Worm (Caenorhabditis elegans): ENCODE measurements around the gene T14B4.8.

The T14B4.8 gene

ce11 chrII:6689088-6689487, 40.1 kb downstream of the T14B4.8 start:
- TF ChIP-seq pes-1 (GFP tag; IDR thresholded peaks at IDR 0.05) (no peak), scrt-1 (GFP tag; IDR thresholded peaks at IDR 0.05) (no peak), ets-7 (tag; optimal IDR thresholded peaks at IDR 0.05) (no peak), ceh-36 (tag; optimal IDR thresholded peaks at IDR 0.05) (no peak), B0310.2 (tag; optimal IDR thresholded peaks at IDR 0.05) (no peak), hnd-1 (tag; optimal IDR thresholded peaks at IDR 0.05) (no peak), ceh-13 (GFP tag; optimal IDR thresholded peaks at IDR 0.05) (no peak), flt-1 (GFP tag; IDR thresholded peaks at IDR 0.05) (no peak), hmg-4 (GFP tag; optimal IDR thresholded peaks at IDR 0.05) (no peak), tra-4 (tag; optimal IDR thresholded peaks at IDR 0.05) (no peak), F13C5.2 (tag; optimal IDR thresholded peaks at IDR 0.05) (no peak), aly-1 (tag; optimal IDR thresholded peaks at IDR 0.05) (no peak), sea-1 (GFP tag; conservative IDR thresholded peaks at IDR 0.05) (no peak), ama-1 (optimal IDR thresholded peaks at IDR 0.05) (no peak)

ce11 chrII:6685964-6686363, 43.2 kb downstream of the T14B4.8 start:
- TF ChIP-seq pes-1 (GFP tag; IDR thresholded peaks at IDR 0.05) (no peak), tbx-37 (GFP tag; conservative IDR thresholded peaks at IDR 0.05) (no peak), tra-4 (tag; optimal IDR thresholded peaks at IDR 0.05) (no peak), B0310.2 (tag; optimal IDR thresholded peaks at IDR 0.05) (no peak), scrt-1 (GFP tag; IDR thresholded peaks at IDR 0.05) (no peak), F13C5.2 (tag; optimal IDR thresholded peaks at IDR 0.05) (no peak), sea-1 (GFP tag; conservative IDR thresholded peaks at IDR 0.05) (no peak), aly-1 (tag; optimal IDR thresholded peaks at IDR 0.05) (no peak), ama-1 (optimal IDR thresholded peaks at IDR 0.05) (no peak)

- TF ChIP-seq hmbx-1 (tag; optimal IDR thresholded peaks at IDR 0.05): no peak
- TF ChIP-seq ets-7 (tag; optimal IDR thresholded peaks at IDR 0.05): no peak
- TF ChIP-seq ama-1 (optimal IDR thresholded peaks at IDR 0.05): no peak
- TF ChIP-seq F13C5.2 (tag; optimal IDR thresholded peaks at IDR 0.05): no peak
- no peak for TF ChIP-seq aly-1 (tag; optimal IDR thresholded peaks at IDR 0.05)
- TF ChIP-seq ceh-36 (tag; optimal IDR thresholded peaks at IDR 0.05): no peak
- TF ChIP-seq hnd-1 (tag; optimal IDR thresholded peaks at IDR 0.05): no peak
- TF ChIP-seq tra-4 (tag; optimal IDR thresholded peaks at IDR 0.05): no peak
Measured at ce11 chrII:6683663-6684285, 45.4 kb downstream of the T14B4.8 start, which contains the start of gene gyf-1. Gene gyf-1, plus strand, starts transcription at chrII:6684235.

ce11 chrII:6682918-6683317, 46.3 kb downstream of the T14B4.8 start:
- TF ChIP-seq tra-4 (tag; optimal IDR thresholded peaks at IDR 0.05) (no peak), scrt-1 (GFP tag; IDR thresholded peaks at IDR 0.05) (no peak), ets-7 (tag; optimal IDR thresholded peaks at IDR 0.05) (no peak), ceh-13 (GFP tag; optimal IDR thresholded peaks at IDR 0.05) (no peak)

- TF ChIP-seq F13C5.2 (tag; optimal IDR thresholded peaks at IDR 0.05): no peak
- TF ChIP-seq B0310.2 (tag; optimal IDR thresholded peaks at IDR 0.05): no peak
- no peak for TF ChIP-seq pes-1 (GFP tag; IDR thresholded peaks at IDR 0.05)
- TF ChIP-seq tbx-37 (GFP tag; conservative IDR thresholded peaks at IDR 0.05): no peak
- TF ChIP-seq hnd-1 (tag; optimal IDR thresholded peaks at IDR 0.05): no peak
- TF ChIP-seq flt-1 (GFP tag; IDR thresholded peaks at IDR 0.05): no peak
- TF ChIP-seq aly-1 (tag; optimal IDR thresholded peaks at IDR 0.05): no peak
- no peak for TF ChIP-seq scrt-1 (GFP tag; IDR thresholded peaks at IDR 0.05)
- no peak for TF ChIP-seq ama-1 (optimal IDR thresholded peaks at IDR 0.05)
- TF ChIP-seq tra-4 (tag; optimal IDR thresholded peaks at IDR 0.05): no peak
- no peak for TF ChIP-seq ceh-13 (GFP tag; optimal IDR thresholded peaks at IDR 0.05)
- no peak for TF ChIP-seq hmg-4 (GFP tag; optimal IDR thresholded peaks at IDR 0.05)
- no peak for TF ChIP-seq hmbx-1 (tag; optimal IDR thresholded peaks at IDR 0.05)
- no peak for TF ChIP-seq sea-1 (GFP tag; conservative IDR thresholded peaks at IDR 0.05)
- no peak for TF ChIP-seq tbx-11 (GFP tag; IDR thresholded peaks at IDR 0.05)
- no peak for TF ChIP-seq ets-7 (tag; optimal IDR thresholded peaks at IDR 0.05)
Measured at ce11 chrII:6681478-6681877, 47.7 kb downstream of the T14B4.8 start.

ce11 chrII:6679724-6680123, 49.5 kb downstream of the T14B4.8 start, which contains the start of gene ift-74:
Gene ift-74, plus strand, starts transcription at chrII:6680024.
- TF ChIP-seq sea-1 (GFP tag; conservative IDR thresholded peaks at IDR 0.05) (no peak), tbx-11 (GFP tag; IDR thresholded peaks at IDR 0.05) (no peak), hmg-4 (GFP tag; optimal IDR thresholded peaks at IDR 0.05) (no peak), F13C5.2 (tag; optimal IDR thresholded peaks at IDR 0.05) (no peak), ceh-13 (GFP tag; optimal IDR thresholded peaks at IDR 0.05) (no peak), ama-1 (optimal IDR thresholded peaks at IDR 0.05) (no peak), hmbx-1 (tag; optimal IDR thresholded peaks at IDR 0.05) (no peak), flt-1 (GFP tag; IDR thresholded peaks at IDR 0.05) (no peak), B0310.2 (tag; optimal IDR thresholded peaks at IDR 0.05) (no peak), aly-1 (tag; optimal IDR thresholded peaks at IDR 0.05) (no peak), tbx-37 (GFP tag; conservative IDR thresholded peaks at IDR 0.05) (no peak), scrt-1 (GFP tag; IDR thresholded peaks at IDR 0.05) (no peak), hnd-1 (tag; optimal IDR thresholded peaks at IDR 0.05) (no peak), tra-4 (tag; optimal IDR thresholded peaks at IDR 0.05) (no peak), ceh-36 (tag; optimal IDR thresholded peaks at IDR 0.05) (no peak), ets-7 (tag; optimal IDR thresholded peaks at IDR 0.05) (no peak), pes-1 (GFP tag; IDR thresholded peaks at IDR 0.05) (no peak)

- TF ChIP-seq aly-1 (tag; optimal IDR thresholded peaks at IDR 0.05): no peak
- TF ChIP-seq tbx-37 (GFP tag; conservative IDR thresholded peaks at IDR 0.05): no peak
- no peak for TF ChIP-seq tra-4 (tag; optimal IDR thresholded peaks at IDR 0.05)
- no peak for TF ChIP-seq hnd-1 (tag; optimal IDR thresholded peaks at IDR 0.05)
- TF ChIP-seq ceh-36 (tag; optimal IDR thresholded peaks at IDR 0.05): no peak
- TF ChIP-seq sea-1 (GFP tag; conservative IDR thresholded peaks at IDR 0.05): no peak
- no peak for TF ChIP-seq ceh-13 (GFP tag; optimal IDR thresholded peaks at IDR 0.05)
- no peak for TF ChIP-seq flt-1 (GFP tag; IDR thresholded peaks at IDR 0.05)
- TF ChIP-seq ets-7 (tag; optimal IDR thresholded peaks at IDR 0.05): no peak
- no peak for TF ChIP-seq tbx-11 (GFP tag; IDR thresholded peaks at IDR 0.05)
- TF ChIP-seq F13C5.2 (tag; optimal IDR thresholded peaks at IDR 0.05): no peak
- no peak for TF ChIP-seq pes-1 (GFP tag; IDR thresholded peaks at IDR 0.05)
- no peak for TF ChIP-seq ama-1 (optimal IDR thresholded peaks at IDR 0.05)
- TF ChIP-seq hmbx-1 (tag; optimal IDR thresholded peaks at IDR 0.05): no peak
Measured at ce11 chrII:6673894-6674293, 55.3 kb downstream of the T14B4.8 start, which contains the start of gene H43E16.1. Gene H43E16.1, plus strand, starts transcription at chrII:6674268.
